Worm (Caenorhabditis elegans) whole organism, L1 larva: ENCODE data around the gene Y39B6A.5.

ENCODE experiments used
- C16A3.4 ChIP-seq: fragments of 150-350 bp; optimal IDR thresholded peaks from 2 replicates; lab custom pipeline; 2014; ENCODE audit warnings: missing biosample characterization, missing genetic modification characterization
- C34B4.2 ChIP-seq: sonication (generic microtip); optimal IDR thresholded peaks from 2 replicates; lab custom pipeline; 2017; ENCODE audit warnings: mild to moderate bottlenecking, missing genetic modification characterization, missing compliant biosample characterization
- F16B12.6 ChIP-seq: fragments of 150-350 bp; optimal IDR thresholded peaks from 2 replicates; lab custom pipeline; 2014; ENCODE audit warnings: missing biosample characterization, missing genetic modification characterization
- aha-1 ChIP-seq: fragments of 150-350 bp; optimal IDR thresholded peaks from 2 replicates; lab custom pipeline; 2014; ENCODE audit warnings: missing biosample characterization, missing genetic modification characterization
- alr-1 ChIP-seq: fragments of 200-800 bp; sonication (Bioruptor generic); optimal IDR thresholded peaks from 2 replicates; lab custom pipeline; 2018; ENCODE audit warnings: borderline replicate concordance, mild to moderate bottlenecking, missing genetic modification characterization, missing compliant biosample characterization
- ceh-88 ChIP-seq: fragments of 200-800 bp; sonication (Bioruptor generic); IDR thresholded peaks from 2 replicates; pipeline ENCODE4 v1.3.6; 2022; ENCODE audit warnings: missing genetic modification characterization, missing compliant biosample characterization
- ceh-90 ChIP-seq: sonication (generic microtip); optimal IDR thresholded peaks from 2 replicates; lab custom pipeline; 2016; ENCODE audit warnings: missing genetic modification characterization, missing compliant biosample characterization
- ces-1 ChIP-seq: fragments of 150-350 bp; optimal IDR thresholded peaks from 2 replicates; lab custom pipeline; 2014; ENCODE audit warnings: missing biosample characterization, missing genetic modification reagents, missing genetic modification characterization
- dpl-1 ChIP-seq, 3 experiments: fragments of 150-350 bp in 2 of 3; sonication (generic microtip) in 1 of 3; optimal IDR thresholded peaks; 2 replicates each; lab custom pipeline; 2014 to 2017; ENCODE audit warnings: missing biosample characterization in 3 of 3, missing genetic modification characterization in 3 of 3, missing genetic modification reagents in 3 of 3
- efl-1 ChIP-seq, 4 experiments: fragments of 150-350 bp; optimal IDR thresholded peaks in 3 of 4; peaks in 1 of 4; 1 replicate in 1 of 4; 2 replicates in 3 of 4; lab custom pipeline; 2014; ENCODE audit warnings: missing biosample characterization in 2 of 4, missing genetic modification characterization in 2 of 4, missing genetic modification reagents in 2 of 4
- efl-3 ChIP-seq: fragments of 200-800 bp; sonication (Bioruptor generic); optimal IDR thresholded peaks from 2 replicates; lab custom pipeline; 2018; ENCODE audit warnings: mild to moderate bottlenecking, missing genetic modification characterization, missing compliant biosample characterization
- elt-2 ChIP-seq: sonication (generic microtip); optimal IDR thresholded peaks from 2 replicates; lab custom pipeline; 2016; ENCODE audit warnings: missing genetic modification characterization, mild to moderate bottlenecking, inconsistent platforms, missing compliant biosample characterization, missing genetic modification reagents
- elt-3 ChIP-seq, 6 experiments: fragments of 150-350 bp in 1 of 6; sonication (generic microtip); optimal IDR thresholded peaks; 2 replicates each; lab custom pipeline; 2017 to 2018; ENCODE audit warnings: missing biosample characterization in 6 of 6, missing genetic modification characterization in 6 of 6, inconsistent platforms in 1 of 6
- ets-5 ChIP-seq: fragments of 200-800 bp; sonication (Bioruptor generic); IDR thresholded peaks from 2 replicates; pipeline ENCODE4 v1.3.6; 2022; ENCODE audit warnings: missing genetic modification characterization, missing compliant biosample characterization
- fkh-10 ChIP-seq: sonication (generic microtip); optimal IDR thresholded peaks from 2 replicates; lab custom pipeline; 2017; ENCODE audit warnings: missing biosample characterization, missing genetic modification reagents, missing genetic modification characterization
- fkh-8 ChIP-seq: sonication (generic microtip); optimal IDR thresholded peaks from 2 replicates; lab custom pipeline; 2016; ENCODE audit warnings: mild to moderate bottlenecking, missing genetic modification characterization, missing compliant biosample characterization
- irx-1 ChIP-seq: sonication (generic microtip); optimal IDR thresholded peaks from 2 replicates; lab custom pipeline; 2016; ENCODE audit warnings: missing genetic modification characterization, missing compliant biosample characterization
- jun-1 ChIP-seq: fragments of 150-350 bp; optimal IDR thresholded peaks from 2 replicates; lab custom pipeline; 2014; ENCODE audit warnings: missing biosample characterization, missing genetic modification reagents, missing genetic modification characterization
- lir-3 ChIP-seq: sonication (generic microtip); optimal IDR thresholded peaks from 2 replicates; lab custom pipeline; 2016; ENCODE audit warnings: mild to moderate bottlenecking, missing genetic modification characterization, moderate library complexity, missing compliant biosample characterization; ENCODE audit not compliant: poor library complexity
- lsy-2 ChIP-seq, 2 experiments: fragments of 150-350 bp; optimal IDR thresholded peaks; 2 replicates each; lab custom pipeline; 2014; ENCODE audit warnings: missing biosample characterization in 2 of 2, missing genetic modification characterization in 2 of 2
- mef-2 ChIP-seq: fragments of 150-350 bp; optimal IDR thresholded peaks from 2 replicates; lab custom pipeline; 2014; ENCODE audit warnings: missing biosample characterization, missing genetic modification characterization
- mep-1 ChIP-seq: fragments of 150-350 bp; optimal IDR thresholded peaks from 2 replicates; lab custom pipeline; 2014; ENCODE audit warnings: missing biosample characterization, missing genetic modification characterization
- nhr-20 ChIP-seq: sonication (generic microtip); optimal IDR thresholded peaks from 2 replicates; lab custom pipeline; 2016; ENCODE audit warnings: mild to moderate bottlenecking, missing genetic modification characterization, missing compliant biosample characterization
- nhr-84 ChIP-seq: sonication (generic microtip); optimal IDR thresholded peaks from 2 replicates; lab custom pipeline; 2017; ENCODE audit warnings: missing biosample characterization, missing genetic modification characterization
- pax-3 ChIP-seq: fragments of 200-800 bp; sonication (Bioruptor generic); optimal IDR thresholded peaks from 2 replicates; lab custom pipeline; 2018; ENCODE audit warnings: mild to moderate bottlenecking, missing genetic modification characterization, moderate library complexity, missing compliant biosample characterization
- skn-1 ChIP-seq: fragments of 150-350 bp; optimal IDR thresholded peaks from 2 replicates; lab custom pipeline; 2014; ENCODE audit warnings: missing biosample characterization, missing genetic modification characterization
- sox-4 ChIP-seq: sonication (generic microtip); optimal IDR thresholded peaks from 2 replicates; lab custom pipeline; 2016; ENCODE audit warnings: missing genetic modification characterization, missing compliant biosample characterization
- sup-37 ChIP-seq: fragments of 200-800 bp; sonication (Bioruptor generic); optimal IDR thresholded peaks from 2 replicates; lab custom pipeline; 2018; ENCODE audit warnings: mild to moderate bottlenecking, missing genetic modification characterization, missing compliant biosample characterization
- swsn-7 ChIP-seq: sonication (generic microtip); optimal IDR thresholded peaks from 2 replicates; lab custom pipeline; 2016; ENCODE audit warnings: missing genetic modification characterization, missing compliant biosample characterization
- tlp-1 ChIP-seq: fragments of 150-350 bp; optimal IDR thresholded peaks from 2 replicates; lab custom pipeline; 2014; ENCODE audit warnings: missing biosample characterization, missing genetic modification characterization
- unc-62 ChIP-seq: fragments of 150-350 bp; optimal IDR thresholded peaks from 2 replicates; lab custom pipeline; 2014; ENCODE audit warnings: missing biosample characterization, missing genetic modification reagents, missing genetic modification characterization
- unc-98 ChIP-seq: fragments of 200-800 bp; sonication (Bioruptor generic); IDR thresholded peaks from 2 replicates; pipeline ENCODE4 v1.3.6; 2022; ENCODE audit warnings: missing genetic modification characterization, missing compliant biosample characterization
- vab-15 ChIP-seq: sonication (generic microtip); optimal IDR thresholded peaks from 2 replicates; lab custom pipeline; 2017; ENCODE audit warnings: missing genotype, mild to moderate bottlenecking, missing genetic modification characterization, missing compliant biosample characterization
- ztf-11 ChIP-seq, 2 experiments: sonication (generic microtip); optimal IDR thresholded peaks; 2 replicates each; lab custom pipeline; 2016 to 2017; ENCODE audit warnings: missing genetic modification characterization in 2 of 2, missing biosample characterization in 1 of 2, missing compliant biosample characterization in 1 of 2
- ztf-4 ChIP-seq: fragments of 150-350 bp; optimal IDR thresholded peaks from 2 replicates; lab custom pipeline; 2014; ENCODE audit warnings: missing biosample characterization, missing genetic modification characterization

The Y39B6A.5 gene

ce11 chrV:19136206-19136605 is 22.5 kb downstream of the Y39B6A.5 start, which contains the start of gene Y39B6A.9:
Gene Y39B6A.9, plus strand, starts transcription at chrV:19136506.
- TF ChIP-seq elt-2 (tag; lab: Kevin White, UChicago) (no peak), lsy-2 (tag; optimal IDR thresholded peaks at IDR 0.05; lab: Kevin White, UChicago) (no peak), alr-1 (tag; lab: Kevin White, UChicago) (no peak)

- no peak for TF ChIP-seq unc-62 (GFP tag; lab: Kevin White, UChicago)
- TF ChIP-seq mep-1 = no peak
- TF ChIP-seq C34B4.2 (tag; lab: Kevin White, UChicago) = no peak
- TF ChIP-seq aha-1 (tag; lab: Kevin White, UChicago) = no peak
- no peak for TF ChIP-seq sox-4 (tag; lab: Kevin White, UChicago)
- no peak for TF ChIP-seq ztf-11 (tag; optimal IDR thresholded peaks at IDR 0.05; lab: Kevin White, UChicago)
- no peak for TF ChIP-seq unc-98 (GFP tag; lab: Robert Waterston, UW)
- TF ChIP-seq tlp-1 (tag; lab: Kevin White, UChicago) = no peak
- no peak for TF ChIP-seq fkh-8 (tag; lab: Kevin White, UChicago)
- no peak for TF ChIP-seq C16A3.4
- no peak for TF ChIP-seq nhr-20 (tag; lab: Kevin White, UChicago)
- no peak for TF ChIP-seq ceh-88 (GFP tag; lab: Robert Waterston, UW)
- no peak for TF ChIP-seq pax-3 (tag; lab: Kevin White, UChicago)
- no peak for TF ChIP-seq sup-37
These were observed 25.2 kb downstream of the Y39B6A.5 start, which contains the start of gene Y39B6A.10 for ce11 chrV:19133507-19133906. Gene Y39B6A.10, minus strand, starts transcription at chrV:19133607.

ce11 chrV:19131848-19132401 is 26.8 kb downstream of the Y39B6A.5 start:
- TF ChIP-seq skn-1 (tag; lab: Kevin White, UChicago) (no peak), efl-1 (optimal IDR thresholded peaks at IDR 0.05; lab: Kevin White, UChicago) (no peak), efl-1 (GFP tag; optimal IDR thresholded peaks at IDR 0.05 in 1 of 2; lab: Kevin White, UChicago) (peak in 1 of 2 experiments; percentile 50)

- TF ChIP-seq ztf-4 (tag; lab: Kevin White, UChicago) (no peak), lir-3 (tag; lab: Kevin White, UChicago) (no peak), mef-2 (tag; lab: Kevin White, UChicago) (no peak), lsy-2 (tag; optimal IDR thresholded peaks at IDR 0.05; lab: Kevin White, UChicago) (no peak), irx-1 (tag; lab: Kevin White, UChicago) (no peak)
- TF ChIP-seq, all 84 proteins: peak for 0
These were observed 29.0 kb downstream of the Y39B6A.5 start for ce11 chrV:19129497-19130212.

- TF ChIP-seq ets-5 (GFP tag; lab: Robert Waterston, UW) (no peak), F16B12.6 (tag; lab: Kevin White, UChicago) (no peak), vab-15 (tag; lab: Kevin White, UChicago) (no peak), C34B4.2 (tag; lab: Kevin White, UChicago) (no peak), efl-1 (optimal IDR thresholded peaks at IDR 0.05; lab: Kevin White, UChicago) (no peak), efl-1 (GFP tag; optimal IDR thresholded peaks at IDR 0.05 in 1 of 2; lab: Kevin White, UChicago) (no peak), dpl-1 (GFP tag; optimal IDR thresholded peaks at IDR 0.05; lab: Kevin White, UChicago) (no peak), lsy-2 (tag; optimal IDR thresholded peaks at IDR 0.05; lab: Kevin White, UChicago) (no peak), tlp-1 (tag; lab: Kevin White, UChicago) (no peak), jun-1 (tag; lab: Kevin White, UChicago) (no peak), elt-3 (tag; optimal IDR thresholded peaks at IDR 0.05; lab: Kevin White, UChicago) (no peak), ceh-90 (tag; lab: Kevin White, UChicago) (no peak), irx-1 (tag; lab: Kevin White, UChicago) (no peak), alr-1 (tag; lab: Kevin White, UChicago) (no peak), nhr-84 (tag; lab: Kevin White, UChicago) (no peak), fkh-10 (GFP tag; lab: Kevin White, UChicago) (no peak), efl-3 (GFP tag; lab: Kevin White, UChicago) (no peak), ces-1 (no peak), swsn-7 (tag; lab: Kevin White, UChicago) (no peak), elt-2 (tag; lab: Kevin White, UChicago) (no peak)
These were observed 31.5 kb downstream of the Y39B6A.5 start, which contains the start of gene dyf-17 for ce11 chrV:19127225-19127624. Gene dyf-17, plus strand, starts transcription at chrV:19127525.
